Worm (Caenorhabditis elegans): ENCODE results near the gene cutl-19.

Gene cutl-19

DNA sequence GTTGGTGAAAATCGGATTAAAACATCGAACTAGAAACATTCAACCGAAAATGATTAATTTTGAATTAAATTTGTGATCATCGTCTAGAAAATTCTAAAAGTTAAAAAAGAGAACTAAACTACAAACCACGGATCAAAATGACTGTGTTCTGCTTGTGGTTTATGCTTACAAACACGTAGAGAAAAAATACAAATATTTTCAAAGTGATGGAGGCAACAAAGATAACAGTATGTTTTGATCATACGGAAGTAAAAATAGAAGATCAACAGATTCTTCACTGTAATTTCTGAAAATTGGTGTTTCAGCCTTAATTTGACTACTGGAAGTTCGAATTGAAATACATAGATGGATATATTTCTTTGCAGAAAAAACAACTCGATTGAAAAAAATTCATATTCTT, 14.1 kb downstream of the cutl-19 start:
- TF ChIP-seq him-1 (tag; optimal IDR thresholded peaks at IDR 0.05): no peak
- peak; percentile 8 for TF ChIP-seq W03F9.2 (tag; optimal IDR thresholded peaks at IDR 0.05)
- no peak for TF ChIP-seq dao-5 (tag; optimal IDR thresholded peaks at IDR 0.05)

- no peak for TF ChIP-seq him-1 (tag; optimal IDR thresholded peaks at IDR 0.05)
- TF ChIP-seq dao-5 (tag; optimal IDR thresholded peaks at IDR 0.05): no peak
- TF ChIP-seq W03F9.2 (tag; optimal IDR thresholded peaks at IDR 0.05): peak; percentile 46
Measured at ce11 chrIII:5202641-5203040, 14.8 kb downstream of the cutl-19 start.

ce11 chrIII:5201267-5201666, 16.1 kb downstream of the cutl-19 start:
- no peak for TF ChIP-seq him-1 (tag; optimal IDR thresholded peaks at IDR 0.05)
- TF ChIP-seq W03F9.2 (tag; optimal IDR thresholded peaks at IDR 0.05): no peak
- TF ChIP-seq dao-5 (tag; optimal IDR thresholded peaks at IDR 0.05): no peak

DNA sequence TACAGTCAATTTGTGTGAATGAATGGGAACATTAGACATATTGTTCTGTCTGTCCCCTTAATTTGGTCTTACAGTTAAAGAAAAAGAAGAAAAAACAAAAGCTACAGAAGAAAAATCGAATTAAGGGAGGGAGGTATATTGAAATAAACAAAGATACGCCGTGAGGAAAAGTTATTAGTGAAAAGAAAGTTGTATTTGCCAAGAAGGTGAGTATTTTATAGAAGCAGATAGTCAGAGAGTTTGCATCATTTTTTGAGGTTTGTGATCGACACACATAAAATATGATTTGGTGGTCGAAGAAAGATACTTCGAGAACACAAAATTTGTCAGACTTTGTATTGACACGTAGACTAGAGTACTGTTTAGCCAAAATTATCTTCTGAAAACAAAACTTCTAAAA, 17.1 kb downstream of the cutl-19 start:
- no peak for TF ChIP-seq W03F9.2 (tag; optimal IDR thresholded peaks at IDR 0.05)
- TF ChIP-seq him-1 (tag; optimal IDR thresholded peaks at IDR 0.05): no peak
- TF ChIP-seq dao-5 (tag; optimal IDR thresholded peaks at IDR 0.05): no peak

DNA sequence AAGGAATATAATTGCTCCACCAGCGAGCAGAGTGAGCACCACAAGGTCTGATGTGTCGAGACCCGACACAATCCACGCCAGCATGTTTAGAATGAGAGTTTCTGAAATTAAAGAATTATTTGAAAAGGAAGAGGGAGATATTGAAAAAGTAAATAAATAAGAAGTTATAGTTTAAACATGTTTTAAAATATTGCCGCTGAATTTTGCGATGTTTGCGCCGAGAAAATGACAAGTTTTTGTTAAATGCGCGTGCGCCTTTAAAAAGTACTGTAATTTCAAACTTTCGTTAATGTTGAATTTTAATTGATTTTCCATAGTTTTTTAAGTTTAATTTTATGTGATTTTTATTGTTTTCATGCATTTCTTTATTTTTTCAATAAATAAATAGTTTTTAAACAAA, 17.8 kb downstream of the cutl-19 start, which contains the start of gene emb-8:
emb-8 (minus strand) TSS at position 101 of the 400 bp plus-strand sequence.
- TF ChIP-seq him-1 (tag; optimal IDR thresholded peaks at IDR 0.05): no peak
- TF ChIP-seq dao-5 (tag; optimal IDR thresholded peaks at IDR 0.05): no peak
- TF ChIP-seq W03F9.2 (tag; optimal IDR thresholded peaks at IDR 0.05): no peak

- TF ChIP-seq him-1 (tag; optimal IDR thresholded peaks at IDR 0.05): no peak
- no peak for TF ChIP-seq dao-5 (tag; optimal IDR thresholded peaks at IDR 0.05)
- no peak for TF ChIP-seq W03F9.2 (tag; optimal IDR thresholded peaks at IDR 0.05)
Measured at ce11 chrIII:5196298-5197045, 20.9 kb downstream of the cutl-19 start.

- TF ChIP-seq dao-5 (tag; optimal IDR thresholded peaks at IDR 0.05): no peak
- no peak for TF ChIP-seq him-1 (tag; optimal IDR thresholded peaks at IDR 0.05)
- TF ChIP-seq W03F9.2 (tag; optimal IDR thresholded peaks at IDR 0.05): no peak
Measured at ce11 chrIII:5195690-5196089, 21.7 kb downstream of the cutl-19 start, which contains the start of gene moc-6. TSS of gene moc-6 (plus strand) at chrIII:5195990.

- TF ChIP-seq dao-5 (tag; optimal IDR thresholded peaks at IDR 0.05) (no peak), W03F9.2 (tag; optimal IDR thresholded peaks at IDR 0.05) (no peak), him-1 (tag; optimal IDR thresholded peaks at IDR 0.05) (no peak)
Measured at ce11 chrIII:5193266-5193665, 24.1 kb downstream of the cutl-19 start.

- TF ChIP-seq W03F9.2 (tag; optimal IDR thresholded peaks at IDR 0.05) (peak; percentile 45), dao-5 (tag; optimal IDR thresholded peaks at IDR 0.05) (no peak), him-1 (tag; optimal IDR thresholded peaks at IDR 0.05) (no peak)
Measured at ce11 chrIII:5190671-5191174, 26.7 kb downstream of the cutl-19 start, which contains the start of gene hira-1. TSS of gene hira-1 (plus strand) at chrIII:5191124.

DNA sequence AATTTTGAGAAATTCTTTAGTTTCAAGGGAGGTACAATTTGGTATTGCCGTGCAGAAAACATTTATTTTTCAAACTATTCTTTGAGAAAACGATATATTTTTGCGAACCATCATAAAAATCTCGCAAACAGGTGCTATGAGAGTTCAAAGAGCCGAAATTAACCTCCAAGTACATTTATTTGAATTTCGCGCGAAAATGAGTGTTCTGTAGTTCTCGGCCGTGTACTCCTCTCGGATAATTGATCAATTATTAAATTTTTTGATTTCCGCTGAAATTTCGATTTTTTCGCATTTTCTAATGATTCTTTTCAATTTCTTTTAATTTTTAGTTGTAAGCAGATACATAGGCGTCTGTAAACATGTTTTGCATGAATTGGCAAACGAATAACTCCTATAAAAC, 27.2 kb downstream of the cutl-19 start:
- TF ChIP-seq W03F9.2 (tag; optimal IDR thresholded peaks at IDR 0.05) (no peak), dao-5 (tag; optimal IDR thresholded peaks at IDR 0.05) (no peak), him-1 (tag; optimal IDR thresholded peaks at IDR 0.05) (no peak)

DNA sequence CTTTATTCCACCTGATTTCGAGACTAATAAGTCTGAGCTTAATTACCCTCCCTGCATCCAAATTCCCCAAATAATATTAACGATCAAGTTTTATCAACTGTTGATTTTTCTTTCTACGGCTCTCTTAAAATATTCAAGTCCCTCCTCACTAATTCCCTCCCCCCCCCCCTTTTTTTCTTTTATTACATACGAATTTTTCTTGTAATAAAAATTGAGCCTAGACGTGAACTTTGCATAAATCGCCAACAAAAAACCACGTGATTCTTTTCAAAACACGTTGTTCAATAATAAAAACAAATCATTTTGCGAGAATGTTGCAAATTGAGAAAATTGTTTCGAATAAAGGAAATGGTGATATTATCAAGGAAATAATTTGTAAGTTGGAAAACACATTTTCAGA, 29.0 kb downstream of the cutl-19 start, which contains the start of gene K10D2.8:
K10D2.8 (plus strand) TSS at position 301 of the 400 bp plus-strand sequence.
- TF ChIP-seq him-1 (tag; optimal IDR thresholded peaks at IDR 0.05) (no peak), dao-5 (tag; optimal IDR thresholded peaks at IDR 0.05) (no peak), W03F9.2 (tag; optimal IDR thresholded peaks at IDR 0.05) (no peak)

DNA sequence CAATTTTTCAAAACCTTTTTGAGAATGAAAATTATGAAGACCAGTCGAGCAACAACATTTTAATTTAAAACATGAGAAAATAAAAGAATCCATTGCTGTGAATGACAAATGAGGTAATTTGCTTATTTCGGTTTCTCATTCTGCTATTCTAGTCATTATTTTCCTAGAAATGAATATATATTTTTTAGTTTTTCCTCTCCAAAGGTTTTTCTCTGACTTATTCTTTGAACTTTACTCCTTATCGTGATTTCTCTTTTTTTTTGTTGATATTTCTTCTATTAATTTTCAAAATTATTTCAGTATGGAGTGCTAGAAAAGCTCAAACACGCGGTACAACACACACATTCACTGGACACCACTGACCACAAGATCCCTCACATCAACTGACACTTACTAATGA, 31.8 kb downstream of the cutl-19 start, which contains the start of gene pup-2:
pup-2 (plus strand) TSS at position 301 of the 400 bp plus-strand sequence.
- no peak for TF ChIP-seq him-1 (tag; optimal IDR thresholded peaks at IDR 0.05)
- no peak for TF ChIP-seq dao-5 (tag; optimal IDR thresholded peaks at IDR 0.05)
- no peak for TF ChIP-seq W03F9.2 (tag; optimal IDR thresholded peaks at IDR 0.05)

- TF ChIP-seq W03F9.2 (tag; optimal IDR thresholded peaks at IDR 0.05): no peak
Measured at ce11 chrIII:5183372-5183771, 34.0 kb downstream of the cutl-19 start.

DNA sequence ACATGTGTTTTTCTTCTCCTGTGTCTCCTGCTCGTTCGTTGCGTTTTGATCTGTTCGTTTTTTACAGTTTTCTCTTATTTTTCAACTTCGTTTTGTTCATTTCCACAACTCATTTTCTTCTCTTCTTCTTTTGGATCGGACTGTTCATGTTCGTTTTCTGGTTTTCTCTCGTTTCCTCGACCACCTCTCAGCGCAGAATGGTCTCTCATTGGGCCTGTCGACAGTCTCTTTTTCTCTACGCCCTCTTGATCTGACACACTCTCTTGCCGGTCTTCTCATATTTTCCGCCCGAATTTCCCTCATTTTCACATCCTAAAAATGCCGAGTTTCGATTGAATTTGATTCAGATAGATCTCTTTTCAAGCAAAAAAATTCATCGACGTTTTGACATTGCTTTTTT, 35.8 kb downstream of the cutl-19 start:
- TF ChIP-seq him-1 (tag; optimal IDR thresholded peaks at IDR 0.05): no peak
- no peak for TF ChIP-seq W03F9.2 (tag; optimal IDR thresholded peaks at IDR 0.05)
- no peak for TF ChIP-seq dao-5 (tag; optimal IDR thresholded peaks at IDR 0.05)
